Fruit fly (Drosophila melanogaster) whole organism, embryonic: ENCODE measurements around the gene Pino.

Experiments used
- C15 ChIP-seq: fragments of 200-800 bp; sonication (Bioruptor generic); IDR thresholded peaks from 3 replicates; pipeline ENCODE4 v1.3.6; 2022; ENCODE audit warnings: missing biosample characterization, missing genetic modification characterization
- CG10959 ChIP-seq: fragments of 200-800 bp; sonication (Bioruptor generic); IDR thresholded peaks from 2 replicates; pipeline ENCODE4 v1.3.6; 2022; ENCODE audit warnings: missing biosample characterization, missing genetic modification characterization
- CG11093 ChIP-seq: fragments of 200-800 bp; sonication (Bioruptor generic); IDR thresholded peaks from 3 replicates; pipeline ENCODE4 v1.3.6; 2022; ENCODE audit warnings: missing biosample characterization, missing genetic modification characterization
- CG11723 ChIP-seq: fragments of 200-800 bp; sonication (Bioruptor generic); optimal IDR thresholded peaks from 2 replicates; lab custom pipeline; 2017; ENCODE audit warnings: missing biosample characterization, mild to moderate bottlenecking, missing genetic modification characterization
- CG12104 ChIP-seq: fragments of 200-800 bp; sonication (Bioruptor generic); optimal IDR thresholded peaks from 3 replicates; lab custom pipeline; 2016; ENCODE audit warnings: missing biosample characterization, missing genetic modification characterization
- CG12219 ChIP-seq: fragments of 200-800 bp; sonication (Bioruptor generic); optimal IDR thresholded peaks from 3 replicates; lab custom pipeline; 2018; ENCODE audit warnings: missing biosample characterization, mild to moderate bottlenecking, missing genetic modification characterization
- CG1603 ChIP-seq: fragments of 200-800 bp; sonication (Bioruptor generic); optimal IDR thresholded peaks from 2 replicates; lab custom pipeline; 2019; ENCODE audit warnings: missing biosample characterization, mild to moderate bottlenecking, missing genetic modification characterization, moderate library complexity
- CG30403 ChIP-seq: fragments of 200-800 bp; sonication (Bioruptor generic); optimal IDR thresholded peaks from 3 replicates; lab custom pipeline; 2016; ENCODE audit warnings: missing biosample characterization, missing genetic modification characterization
- CG31224 ChIP-seq: fragments of 200-800 bp; sonication (Bioruptor generic); IDR thresholded peaks from 2 replicates; pipeline ENCODE4 v1.3.6; 2022; ENCODE audit warnings: missing biosample characterization, missing genetic modification characterization
- CG31388 ChIP-seq: fragments of 200-800 bp; sonication (Bioruptor generic); optimal IDR thresholded peaks from 2 replicates; lab custom pipeline; 2016; ENCODE audit warnings: missing biosample characterization, missing genetic modification characterization
- CG32772 ChIP-seq: fragments of 200-800 bp; sonication (Bioruptor generic); IDR thresholded peaks from 2 replicates; pipeline ENCODE4 v1.3.6; 2022; ENCODE audit warnings: missing biosample characterization, missing genetic modification characterization
- CG3407 ChIP-seq: fragments of 200-800 bp; sonication (Bioruptor generic); optimal IDR thresholded peaks from 2 replicates; lab custom pipeline; 2018; ENCODE audit warnings: missing biosample characterization, mild to moderate bottlenecking, missing genetic modification characterization
- CG3847 ChIP-seq: fragments of 200-800 bp; sonication (Bioruptor generic); IDR thresholded peaks from 2 replicates; pipeline ENCODE4 v1.3.6; 2022; ENCODE audit warnings: missing biosample characterization, missing genetic modification characterization
- CG4328 ChIP-seq: fragments of 200-800 bp; sonication (Bioruptor generic); optimal IDR thresholded peaks from 3 replicates; lab custom pipeline; 2017; ENCODE audit warnings: missing biosample characterization, missing genetic modification reagents, missing genetic modification characterization
- CG6854 ChIP-seq: fragments of 200-800 bp; sonication (Bioruptor generic); optimal IDR thresholded peaks from 3 replicates; lab custom pipeline; 2017; ENCODE audit warnings: missing biosample characterization, mild to moderate bottlenecking, missing genetic modification characterization
- CG9215 ChIP-seq: fragments of 200-800 bp; sonication (Bioruptor generic); IDR thresholded peaks from 2 replicates; pipeline ENCODE4 v1.3.6; 2022; ENCODE audit warnings: missing biosample characterization, missing genetic modification characterization
- CG9817 ChIP-seq: fragments of 200-800 bp; sonication (Bioruptor generic); optimal IDR thresholded peaks from 2 replicates; lab custom pipeline; 2018; ENCODE audit warnings: missing biosample characterization, mild to moderate bottlenecking, missing genetic modification characterization, moderate library complexity
- Dref ChIP-seq: fragments of 200-800 bp; sonication (Bioruptor generic); IDR thresholded peaks from 2 replicates; pipeline ENCODE4 v1.3.6; 2022; ENCODE audit warnings: missing biosample characterization, missing genetic modification characterization
- Hr3 ChIP-seq: fragments of 200-800 bp; sonication (Bioruptor generic); optimal IDR thresholded peaks from 3 replicates; lab custom pipeline; 2016; ENCODE audit warnings: missing biosample characterization, missing genetic modification characterization
- Hsf ChIP-seq: fragments of 200-800 bp; sonication (Bioruptor generic); optimal IDR thresholded peaks from 3 replicates; lab custom pipeline; 2016; ENCODE audit warnings: missing biosample characterization, missing genetic modification characterization
- Jarid2 ChIP-seq: fragments of 200-800 bp; sonication (Bioruptor generic); optimal IDR thresholded peaks from 3 replicates; lab custom pipeline; 2017; ENCODE audit warnings: mild to moderate bottlenecking, missing biosample characterization, missing genetic modification reagents, missing genetic modification characterization
- Mad ChIP-seq: fragments of 200-800 bp; sonication (Bioruptor generic); optimal IDR thresholded peaks from 2 replicates; lab custom pipeline; 2016; ENCODE audit warnings: missing biosample characterization, missing genetic modification characterization
- Mes4 ChIP-seq: fragments of 200-800 bp; sonication (Bioruptor generic); optimal IDR thresholded peaks from 2 replicates; lab custom pipeline; 2016; ENCODE audit warnings: missing biosample characterization, missing genetic modification characterization
- Mrtf ChIP-seq: fragments of 200-800 bp; sonication (Bioruptor generic); IDR thresholded peaks from 3 replicates; pipeline ENCODE4 v1.3.6; 2022; ENCODE audit warnings: missing biosample characterization, missing genetic modification characterization
- Optix ChIP-seq: fragments of 200-800 bp; sonication (Bioruptor generic); IDR thresholded peaks from 3 replicates; pipeline ENCODE4 v1.3.6; 2022; ENCODE audit warnings: missing biosample characterization, missing genetic modification characterization
- PHDP ChIP-seq: fragments of 200-800 bp; sonication (Bioruptor generic); optimal IDR thresholded peaks from 3 replicates; lab custom pipeline; 2018; ENCODE audit warnings: missing biosample characterization, mild to moderate bottlenecking, missing genetic modification characterization, moderate library complexity
- Sin3A ChIP-seq: fragments of >200 bp; optimal IDR thresholded peaks from 2 replicates; lab custom pipeline; 2018
- Sox100B ChIP-seq: fragments of 200-800 bp; sonication (Bioruptor generic); optimal IDR thresholded peaks from 3 replicates; lab custom pipeline; 2018; ENCODE audit warnings: missing biosample characterization, mild to moderate bottlenecking, missing genetic modification characterization
- Tbp ChIP-seq: fragments of >200 bp; optimal IDR thresholded peaks from 2 replicates; lab custom pipeline; 2018; ENCODE audit warnings: missing biosample characterization, missing genetic modification characterization
- ap ChIP-seq: fragments of 200-800 bp; sonication (Bioruptor generic); IDR thresholded peaks from 2 replicates; pipeline ENCODE4 v1.3.6; 2022; ENCODE audit warnings: missing biosample characterization, missing genetic modification characterization
- ara ChIP-seq: fragments of 200-800 bp; sonication (Bioruptor generic); IDR thresholded peaks from 2 replicates; pipeline ENCODE4 v1.3.6; 2022; ENCODE audit warnings: missing biosample characterization, missing genetic modification characterization
- da ChIP-seq: fragments of 200-800 bp; sonication (Bioruptor generic); optimal IDR thresholded peaks from 2 replicates; lab custom pipeline; 2016; ENCODE audit warnings: missing biosample characterization, missing genetic modification characterization
- eyg ChIP-seq: fragments of 200-800 bp; sonication (Bioruptor generic); optimal IDR thresholded peaks from 3 replicates; lab custom pipeline; 2016; ENCODE audit warnings: missing biosample characterization, missing genetic modification characterization
- fd3F ChIP-seq: fragments of 200-800 bp; sonication (Bioruptor generic); optimal IDR thresholded peaks from 2 replicates; lab custom pipeline; 2018; ENCODE audit warnings: missing biosample characterization, mild to moderate bottlenecking, missing genetic modification characterization, moderate library complexity
- grau ChIP-seq: fragments of 200-800 bp; optimal IDR thresholded peaks from 3 replicates; lab custom pipeline; 2019; ENCODE audit warnings: missing biosample characterization, mild to moderate bottlenecking, missing genetic modification characterization, moderate library complexity
- hkb ChIP-seq, 2 experiments: fragments of 200-800 bp in 1 of 2; fragments of >200 bp in 1 of 2; sonication (Bioruptor generic) in 1 of 2; IDR thresholded peaks in 1 of 2; optimal IDR thresholded peaks in 1 of 2; 2 replicates each; pipeline versions ENCODE4 v1.3.6 to Lab custom; 2017 to 2022; ENCODE audit warnings: missing biosample characterization in 1 of 2, missing genetic modification characterization in 1 of 2
- kah ChIP-seq: fragments of 200-800 bp; sonication (Bioruptor generic); optimal IDR thresholded peaks from 2 replicates; lab custom pipeline; 2018; ENCODE audit warnings: missing biosample characterization, mild to moderate bottlenecking, missing genetic modification characterization
- knrl ChIP-seq: fragments of 200-800 bp; sonication (Bioruptor generic); IDR thresholded peaks from 3 replicates; pipeline ENCODE4 v1.3.6; 2022; ENCODE audit warnings: missing biosample characterization, missing genetic modification characterization; ENCODE audit not compliant: partially characterized antibody
- lola ChIP-seq, 3 experiments: fragments of >200 bp in 2 of 3; fragments of 200-800 bp in 1 of 3; sonication (Bioruptor generic) in 1 of 3; optimal IDR thresholded peaks; 2 replicates each; lab custom pipeline; 2017 to 2019; ENCODE audit warnings: missing biosample characterization in 3 of 3, missing genetic modification characterization in 3 of 3, mild to moderate bottlenecking in 1 of 3, moderate library complexity in 1 of 3
- lov ChIP-seq, 2 experiments: fragments of 200-800 bp in 1 of 2; fragments of >200 bp in 1 of 2; sonication (Bioruptor generic) in 1 of 2; IDR thresholded peaks in 1 of 2; optimal IDR thresholded peaks in 1 of 2; 2 replicates in 1 of 2; 3 replicates in 1 of 2; pipeline versions ENCODE4 v1.3.6 to Lab custom; 2017 to 2022; ENCODE audit warnings: missing biosample characterization in 1 of 2, missing genetic modification characterization in 1 of 2
- nerfin-1 ChIP-seq: fragments of 200-800 bp; sonication (Bioruptor generic); optimal IDR thresholded peaks from 3 replicates; lab custom pipeline; 2019; ENCODE audit warnings: missing biosample characterization, mild to moderate bottlenecking, missing genetic modification characterization, moderate library complexity
- ro ChIP-seq: fragments of 200-800 bp; sonication (Bioruptor generic); IDR thresholded peaks from 2 replicates; pipeline ENCODE4 v1.3.6; 2022; ENCODE audit warnings: missing biosample characterization, missing genetic modification characterization
- scrt ChIP-seq: fragments of 200-800 bp; sonication (Bioruptor generic); optimal IDR thresholded peaks from 2 replicates; lab custom pipeline; 2018; ENCODE audit warnings: missing biosample characterization, mild to moderate bottlenecking, missing genetic modification characterization, moderate library complexity
- sd ChIP-seq: fragments of 200-800 bp; sonication (Bioruptor generic); optimal IDR thresholded peaks from 3 replicates; lab custom pipeline; 2018; ENCODE audit warnings: missing biosample characterization, mild to moderate bottlenecking, missing genetic modification characterization, moderate library complexity
- seq ChIP-seq: fragments of 200-800 bp; sonication (Bioruptor generic); IDR thresholded peaks from 2 replicates; pipeline ENCODE4 v1.3.6; 2022; ENCODE audit warnings: missing biosample characterization, missing genetic modification characterization
- sob ChIP-seq: fragments of 200-800 bp; sonication (Bioruptor generic); IDR thresholded peaks from 2 replicates; pipeline ENCODE4 v1.3.6; 2022; ENCODE audit warnings: missing biosample characterization, missing genetic modification characterization
- twi ChIP-seq: fragments of 200-800 bp; optimal IDR thresholded peaks from 2 replicates; lab custom pipeline; 2019; ENCODE audit warnings: missing biosample characterization, mild to moderate bottlenecking, missing genetic modification characterization, moderate library complexity
- vvl ChIP-seq: fragments of 200-800 bp; sonication (Bioruptor generic); IDR thresholded peaks from 2 replicates; pipeline ENCODE4 v1.3.6; 2022; ENCODE audit warnings: missing biosample characterization, missing genetic modification characterization
- z ChIP-seq: fragments of 200-800 bp; sonication (Bioruptor generic); IDR thresholded peaks from 3 replicates; pipeline ENCODE4 v1.3.6; 2022; ENCODE audit warnings: missing biosample characterization, missing genetic modification characterization

Gene Pino

dm6 chr2L:1157679-1158518, 29.1 kb upstream of the Pino start, which contains the start of gene capt (continued):
- TF ChIP-seq hkb (optimal IDR thresholded peaks at IDR 0.05; lab: Kevin White, UChicago) = no peak
- no peak for TF ChIP-seq hkb (GFP tag; IDR thresholded peaks at IDR 0.05; lab: Robert Waterston, UW)
- 0 out of 3 replicates have a peak, but pooled peaks have one; percentile 3 for TF ChIP-seq z (GFP tag; lab: Robert Waterston, UW)
- TF ChIP-seq Hsf = peak; percentile 62
- TF ChIP-seq twi (tag; lab: Kevin White, UChicago) = no peak
- peak; percentile 45 for TF ChIP-seq CG9817 (tag; lab: Kevin White, UChicago)
- TF ChIP-seq Sox100B = no peak
- no peak for TF ChIP-seq CG12219
- TF ChIP-seq Mad (GFP tag; lab: Kevin White, UChicago) = peak; percentile 10
- no peak for TF ChIP-seq lov (optimal IDR thresholded peaks at IDR 0.05; lab: Kevin White, UChicago)
- no peak for TF ChIP-seq lov (GFP tag; IDR thresholded peaks at IDR 0.05; lab: Robert Waterston, UW)
- no peak for TF ChIP-seq ro
- TF ChIP-seq Hr3 (GFP tag; lab: Kevin White, UChicago) = peak; percentile 41
- TF ChIP-seq CG30403 (GFP tag; lab: Kevin White, UChicago) = peak; percentile 55
- TF ChIP-seq sob (GFP tag; lab: Robert Waterston, UW) = peak; percentile 8; the same call in 1 of the 2 replicates
- 0 out of 2 replicates have a peak, but pooled peaks have one; percentile 11 for TF ChIP-seq CG3847 (GFP tag; lab: Robert Waterston, UW)
- TF ChIP-seq Dref (GFP tag; lab: Robert Waterston, UW) = no peak
- peak; percentile 54 for TF ChIP-seq Sin3A (lab: Kevin White, UChicago)
- TF ChIP-seq Tbp = no peak
- TF ChIP-seq scrt (GFP tag; lab: Kevin White, UChicago) = peak; percentile 36
- TF ChIP-seq sd (tag; lab: Kevin White, UChicago) = no peak
- TF ChIP-seq kah = peak; percentile 94
- TF ChIP-seq Optix = no peak
- TF ChIP-seq CG10959 = peak; percentile 89
- TF ChIP-seq ara (GFP tag; lab: Robert Waterston, UW) = no peak
- TF ChIP-seq seq (GFP tag; lab: Robert Waterston, UW) = no peak
- TF ChIP-seq ap (GFP tag; lab: Robert Waterston, UW) = no peak
- TF ChIP-seq CG32772 (GFP tag; lab: Robert Waterston, UW) = peak; percentile 26; the same call in 1 of the 2 replicates
- TF ChIP-seq Jarid2 = no peak
- TF ChIP-seq grau = peak; percentile 39
- peak; percentile 39 for TF ChIP-seq CG1603 (tag; lab: Kevin White, UChicago)
- TF ChIP-seq Mrtf (GFP tag; lab: Robert Waterston, UW) = no peak
- TF ChIP-seq C15 (GFP tag; lab: Robert Waterston, UW) = no peak
- peak; percentile 26 for TF ChIP-seq CG11723 (GFP tag; lab: Kevin White, UChicago)
- TF ChIP-seq CG31388 = no peak
- no peak for TF ChIP-seq CG4328 (GFP tag; lab: Kevin White, UChicago)
- TF ChIP-seq CG6854 (GFP tag; lab: Kevin White, UChicago) = no peak
- TF ChIP-seq nerfin-1 (tag; lab: Kevin White, UChicago) = no peak
- no peak for TF ChIP-seq fd3F (GFP tag; lab: Kevin White, UChicago)
- TF ChIP-seq da (GFP tag; lab: Kevin White, UChicago) = no peak
- TF ChIP-seq CG12104 (GFP tag; lab: Kevin White, UChicago) = peak; percentile 65
- no peak for TF ChIP-seq knrl (GFP tag; lab: Robert Waterston, UW)
- TF ChIP-seq eyg (GFP tag; lab: Kevin White, UChicago) = no peak
- peak; percentile 27; the same call in 1 of the 2 replicates for TF ChIP-seq vvl
- TF ChIP-seq CG11093 (GFP tag; lab: Robert Waterston, UW) = 0 out of 3 replicates have a peak, but pooled peaks have one; percentile 27
- TF ChIP-seq Mes4 (GFP tag; lab: Kevin White, UChicago) = no peak
- no peak for TF ChIP-seq CG31224 (GFP tag; lab: Robert Waterston, UW)
- peak; percentile 56 for TF ChIP-seq CG9215 (GFP tag; lab: Robert Waterston, UW)
- TF ChIP-seq CG3407 (GFP tag; lab: Kevin White, UChicago) = no peak
- peak in 1 of 3 experiments; percentile 48 for TF ChIP-seq lola (GFP tag; optimal IDR thresholded peaks at IDR 0.05; lab: Kevin White, UChicago)
- peak; percentile 35 for TF ChIP-seq PHDP (tag; lab: Kevin White, UChicago)
